Worm (Caenorhabditis elegans) whole organism, L1 larva: Measurements from ENCODE around the gene srx-133.

Source experiments
- C16A3.4 ChIP-seq: fragments of 150-350 bp; optimal IDR thresholded peaks from 2 replicates; lab custom pipeline; 2014; ENCODE audit warnings: missing biosample characterization, missing genetic modification characterization
- F16B12.6 ChIP-seq: fragments of 150-350 bp; optimal IDR thresholded peaks from 2 replicates; lab custom pipeline; 2014; ENCODE audit warnings: missing biosample characterization, missing genetic modification characterization
- Y116A8C.19 ChIP-seq: sonication (generic microtip); optimal IDR thresholded peaks from 2 replicates; lab custom pipeline; 2016; ENCODE audit warnings: missing compliant biosample characterization, missing genetic modification characterization, borderline replicate concordance
- blmp-1 ChIP-seq: fragments of 150-350 bp; optimal IDR thresholded peaks from 2 replicates; lab custom pipeline; 2014; ENCODE audit warnings: missing biosample characterization, missing genetic modification characterization
- ceh-8 ChIP-seq: fragments of 200-800 bp; sonication (Bioruptor generic); optimal IDR thresholded peaks from 2 replicates; lab custom pipeline; 2018; ENCODE audit warnings: mild to moderate bottlenecking, missing genetic modification characterization, moderate library complexity, missing compliant biosample characterization
- ceh-88 ChIP-seq: fragments of 200-800 bp; sonication (Bioruptor generic); IDR thresholded peaks from 2 replicates; pipeline ENCODE4 v1.3.6; 2022; ENCODE audit warnings: missing genetic modification characterization, missing compliant biosample characterization
- ces-1 ChIP-seq: fragments of 150-350 bp; optimal IDR thresholded peaks from 2 replicates; lab custom pipeline; 2014; ENCODE audit warnings: missing biosample characterization, missing genetic modification reagents, missing genetic modification characterization
- dpl-1 ChIP-seq, 3 experiments: fragments of 150-350 bp in 2 of 3; sonication (generic microtip) in 1 of 3; optimal IDR thresholded peaks; 2 replicates each; lab custom pipeline; 2014 to 2017; ENCODE audit warnings: missing biosample characterization in 3 of 3, missing genetic modification characterization in 3 of 3, missing genetic modification reagents in 3 of 3
- dsc-1 ChIP-seq: sonication (generic microtip); optimal IDR thresholded peaks from 2 replicates; lab custom pipeline; 2016; ENCODE audit warnings: mild to moderate bottlenecking, missing genetic modification characterization, missing compliant biosample characterization
- efl-1 ChIP-seq, 4 experiments: fragments of 150-350 bp; optimal IDR thresholded peaks in 3 of 4; peaks in 1 of 4; 1 replicate in 1 of 4; 2 replicates in 3 of 4; lab custom pipeline; 2014; ENCODE audit warnings: missing biosample characterization in 2 of 4, missing genetic modification characterization in 2 of 4, missing genetic modification reagents in 2 of 4
- efl-3 ChIP-seq: fragments of 200-800 bp; sonication (Bioruptor generic); optimal IDR thresholded peaks from 2 replicates; lab custom pipeline; 2018; ENCODE audit warnings: mild to moderate bottlenecking, missing genetic modification characterization, missing compliant biosample characterization
- egl-13 ChIP-seq: sonication (generic microtip); optimal IDR thresholded peaks from 2 replicates; lab custom pipeline; 2016; ENCODE audit warnings: missing genotype, missing genetic modification reagents, missing genetic modification characterization, missing compliant biosample characterization
- elt-2 ChIP-seq: sonication (generic microtip); optimal IDR thresholded peaks from 2 replicates; lab custom pipeline; 2016; ENCODE audit warnings: missing genetic modification characterization, mild to moderate bottlenecking, inconsistent platforms, missing compliant biosample characterization, missing genetic modification reagents
- elt-3 ChIP-seq, 6 experiments: fragments of 150-350 bp in 1 of 6; sonication (generic microtip); optimal IDR thresholded peaks; 2 replicates each; lab custom pipeline; 2017 to 2018; ENCODE audit warnings: missing biosample characterization in 6 of 6, missing genetic modification characterization in 6 of 6, inconsistent platforms in 1 of 6
- fkh-10 ChIP-seq: sonication (generic microtip); optimal IDR thresholded peaks from 2 replicates; lab custom pipeline; 2017; ENCODE audit warnings: missing biosample characterization, missing genetic modification reagents, missing genetic modification characterization
- fkh-4 ChIP-seq: sonication (generic microtip); optimal IDR thresholded peaks from 2 replicates; lab custom pipeline; 2016; ENCODE audit warnings: missing compliant biosample characterization, missing genetic modification characterization, borderline replicate concordance
- fos-1 ChIP-seq: fragments of 150-350 bp; optimal IDR thresholded peaks from 2 replicates; lab custom pipeline; 2014; ENCODE audit warnings: missing biosample characterization, missing genetic modification characterization
- grh-1 ChIP-seq: fragments of 200-800 bp; sonication (Bioruptor generic); IDR thresholded peaks from 2 replicates; pipeline ENCODE4 v1.3.6; 2022; ENCODE audit warnings: missing genetic modification reagents, missing genetic modification characterization, missing compliant biosample characterization
- jun-1 ChIP-seq: fragments of 150-350 bp; optimal IDR thresholded peaks from 2 replicates; lab custom pipeline; 2014; ENCODE audit warnings: missing biosample characterization, missing genetic modification reagents, missing genetic modification characterization
- lin-14 ChIP-seq: fragments of 200-800 bp; sonication (Bioruptor generic); optimal IDR thresholded peaks from 2 replicates; lab custom pipeline; 2018; ENCODE audit warnings: mild to moderate bottlenecking, missing genetic modification characterization, moderate library complexity, missing compliant biosample characterization
- lin-15B ChIP-seq: fragments of 150-350 bp; sonication (generic microtip); optimal IDR thresholded peaks from 3 replicates; lab custom pipeline; 2014; ENCODE audit warnings: missing biosample characterization, missing genetic modification characterization
- lin-35 ChIP-seq, 2 experiments: fragments of 150-350 bp; optimal IDR thresholded peaks; 2 replicates each; lab custom pipeline; 2014; ENCODE audit warnings: missing biosample characterization in 2 of 2, missing genetic modification characterization in 2 of 2, missing genetic modification reagents in 2 of 2
- mdl-1 ChIP-seq, 2 experiments: fragments of 150-350 bp; optimal IDR thresholded peaks; 2 replicates each; lab custom pipeline; 2014 to 2017; ENCODE audit warnings: missing biosample characterization in 2 of 2, missing genetic modification characterization in 2 of 2, inconsistent platforms in 1 of 2
- mef-2 ChIP-seq: fragments of 150-350 bp; optimal IDR thresholded peaks from 2 replicates; lab custom pipeline; 2014; ENCODE audit warnings: missing biosample characterization, missing genetic modification characterization
- nhr-19 ChIP-seq: fragments of 200-800 bp; sonication (Bioruptor generic); conservative IDR thresholded peaks from 2 replicates; pipeline ENCODE4 v1.3.6; 2022; ENCODE audit warnings: missing genetic modification characterization, missing compliant biosample characterization
- nhr-20 ChIP-seq: sonication (generic microtip); optimal IDR thresholded peaks from 2 replicates; lab custom pipeline; 2016; ENCODE audit warnings: mild to moderate bottlenecking, missing genetic modification characterization, missing compliant biosample characterization
- nhr-237 ChIP-seq: fragments of 150-350 bp; optimal IDR thresholded peaks from 2 replicates; lab custom pipeline; 2014; ENCODE audit warnings: missing biosample characterization, missing genetic modification characterization
- nhr-28 ChIP-seq: fragments of 150-350 bp; optimal IDR thresholded peaks from 2 replicates; lab custom pipeline; 2014; ENCODE audit warnings: missing biosample characterization, missing genetic modification characterization
- nhr-47 ChIP-seq: sonication (generic microtip); optimal IDR thresholded peaks from 2 replicates; lab custom pipeline; 2016; ENCODE audit warnings: mild to moderate bottlenecking, missing genetic modification characterization, moderate library complexity, missing compliant biosample characterization
- nhr-71 ChIP-seq: sonication (generic microtip); optimal IDR thresholded peaks from 2 replicates; lab custom pipeline; 2016; ENCODE audit warnings: mild to moderate bottlenecking, missing genetic modification characterization, moderate library complexity, missing compliant biosample characterization
- nhr-85 ChIP-seq: sonication (generic microtip); peaks from one replicate; lab custom pipeline; 2016; ENCODE audit warnings: missing genetic modification characterization, inconsistent platforms, missing compliant biosample characterization
- pag-3 ChIP-seq: sonication (generic microtip); optimal IDR thresholded peaks from 2 replicates; lab custom pipeline; 2017; ENCODE audit warnings: missing genetic modification characterization, mild to moderate bottlenecking, missing compliant biosample characterization, antibody characterized with exemption, borderline replicate concordance; ENCODE audit not compliant: insufficient read depth
- pqm-1 ChIP-seq: sonication (generic microtip); optimal IDR thresholded peaks from 3 replicates; lab custom pipeline; 2017; ENCODE audit warnings: missing biosample characterization, missing genetic modification characterization
- rnt-1 ChIP-seq: sonication (generic microtip); optimal IDR thresholded peaks from 2 replicates; lab custom pipeline; 2016; ENCODE audit warnings: mild to moderate bottlenecking, missing genetic modification characterization, moderate library complexity, missing compliant biosample characterization
- skn-1 ChIP-seq: fragments of 150-350 bp; optimal IDR thresholded peaks from 2 replicates; lab custom pipeline; 2014; ENCODE audit warnings: missing biosample characterization, missing genetic modification characterization
- snpc-4 ChIP-seq: fragments of 150-350 bp; optimal IDR thresholded peaks from 2 replicates; lab custom pipeline; 2014; ENCODE audit warnings: missing biosample characterization, missing genetic modification characterization
- snu-23 ChIP-seq: sonication (generic microtip); optimal IDR thresholded peaks from 2 replicates; lab custom pipeline; 2016; ENCODE audit warnings: missing genetic modification characterization, missing compliant biosample characterization
- swsn-7 ChIP-seq: sonication (generic microtip); optimal IDR thresholded peaks from 2 replicates; lab custom pipeline; 2016; ENCODE audit warnings: missing genetic modification characterization, missing compliant biosample characterization
- tlp-1 ChIP-seq: fragments of 150-350 bp; optimal IDR thresholded peaks from 2 replicates; lab custom pipeline; 2014; ENCODE audit warnings: missing biosample characterization, missing genetic modification characterization
- unc-130 ChIP-seq: fragments of 150-350 bp; optimal IDR thresholded peaks from 2 replicates; lab custom pipeline; 2017; ENCODE audit warnings: missing biosample characterization, missing genetic modification characterization, inconsistent platforms
- unc-98 ChIP-seq: fragments of 200-800 bp; sonication (Bioruptor generic); IDR thresholded peaks from 2 replicates; pipeline ENCODE4 v1.3.6; 2022; ENCODE audit warnings: missing genetic modification characterization, missing compliant biosample characterization
- vab-15 ChIP-seq: sonication (generic microtip); optimal IDR thresholded peaks from 2 replicates; lab custom pipeline; 2017; ENCODE audit warnings: missing genotype, mild to moderate bottlenecking, missing genetic modification characterization, missing compliant biosample characterization
- zag-1 ChIP-seq: fragments of 150-350 bp; optimal IDR thresholded peaks from 2 replicates; lab custom pipeline; 2014; ENCODE audit warnings: missing biosample characterization, missing genetic modification characterization

srx-133 gene

ce11 chrV:13878226-13878625 is 29.7 kb downstream of the srx-133 start:
- TF ChIP-seq nhr-47 (tag; lab: Kevin White, UChicago), result no peak
- no peak for TF ChIP-seq rnt-1
- no peak for TF ChIP-seq skn-1
- no peak for TF ChIP-seq pqm-1 (tag; lab: Kevin White, UChicago)
- TF ChIP-seq mef-2, result no peak
- TF ChIP-seq efl-3 (GFP tag; lab: Kevin White, UChicago), result no peak
- TF ChIP-seq elt-3 (tag; optimal IDR thresholded peaks at IDR 0.05; lab: Kevin White, UChicago), result peak in 3 of 6 experiments; percentile 24 to 59 (median 31)
- no peak for TF ChIP-seq unc-98 (GFP tag; lab: Robert Waterston, UW)
- no peak for TF ChIP-seq jun-1
- TF ChIP-seq nhr-28, result no peak
- TF ChIP-seq vab-15 (tag; lab: Kevin White, UChicago), result no peak
- TF ChIP-seq dpl-1 (GFP tag; optimal IDR thresholded peaks at IDR 0.05; lab: Kevin White, UChicago), result peak in 1 of 3 experiments; percentile 35
- TF ChIP-seq nhr-19 (GFP tag; lab: Robert Waterston, UW), result no peak
- no peak for TF ChIP-seq fos-1 (tag; lab: Kevin White, UChicago)
- TF ChIP-seq ceh-8 (GFP tag; lab: Kevin White, UChicago), result no peak
- TF ChIP-seq egl-13 (tag; lab: Kevin White, UChicago), result no peak
- no peak for TF ChIP-seq F16B12.6 (tag; lab: Kevin White, UChicago)
- no peak for TF ChIP-seq nhr-237
- TF ChIP-seq lin-35 (GFP tag; optimal IDR thresholded peaks at IDR 0.05; lab: Kevin White, UChicago), result peak in 1 of 2 experiments; percentile 20
- TF ChIP-seq nhr-85 (tag; lab: Kevin White, UChicago), result peak; percentile 28
- peak; percentile 46 for TF ChIP-seq lin-14
- peak; percentile 7 for TF ChIP-seq snu-23 (GFP tag; lab: Kevin White, UChicago)
- TF ChIP-seq ces-1 (GFP tag; lab: Kevin White, UChicago), result no peak
- TF ChIP-seq grh-1 (GFP tag; lab: Robert Waterston, UW), result no peak
- TF ChIP-seq pag-3 (tag; lab: Kevin White, UChicago), result peak; percentile 42
- peak; percentile 26 for TF ChIP-seq nhr-71 (tag; lab: Kevin White, UChicago)
- peak; percentile 48 for TF ChIP-seq blmp-1 (tag; lab: Kevin White, UChicago)
- peak; percentile 48 for TF ChIP-seq nhr-20 (tag; lab: Kevin White, UChicago)
- TF ChIP-seq elt-2 (tag; lab: Kevin White, UChicago), result peak; percentile 76
- no peak for TF ChIP-seq snpc-4 (tag; lab: Kevin White, UChicago)
- no peak for TF ChIP-seq tlp-1
- no peak for TF ChIP-seq ceh-88 (GFP tag; lab: Robert Waterston, UW)
- no peak for TF ChIP-seq unc-130 (tag; lab: Kevin White, UChicago)
- no peak for TF ChIP-seq swsn-7
- TF ChIP-seq mdl-1 (tag; optimal IDR thresholded peaks at IDR 0.05; lab: Kevin White, UChicago), result peak in 1 of 2 experiments; percentile 13
- TF ChIP-seq lin-15B (tag; lab: Kevin White, UChicago), result no peak
- TF ChIP-seq zag-1 (tag; lab: Kevin White, UChicago), result no peak
- no peak for TF ChIP-seq dsc-1 (tag; lab: Kevin White, UChicago)
- TF ChIP-seq C16A3.4 (tag; lab: Kevin White, UChicago), result no peak
- TF ChIP-seq fkh-10 (GFP tag; lab: Kevin White, UChicago), result no peak
- no peak for TF ChIP-seq fkh-4 (tag; lab: Kevin White, UChicago)
- no peak for TF ChIP-seq efl-1 (optimal IDR thresholded peaks at IDR 0.05; lab: Kevin White, UChicago)
- no peak for TF ChIP-seq efl-1 (GFP tag; optimal IDR thresholded peaks at IDR 0.05 in 1 of 2; lab: Kevin White, UChicago)
- TF ChIP-seq Y116A8C.19 (tag; lab: Kevin White, UChicago), result no peak
- TF ChIP-seq, all 84 proteins: peak for 12
